Worm (Caenorhabditis elegans) whole organism, L3 larva: ENCODE measurements around the gene F53B3.6.

ENCODE experiments used
- aly-2 ChIP-seq: fragments of 150-350 bp; optimal IDR thresholded peaks from 2 replicates; lab custom pipeline; 2014; ENCODE audit warnings: missing biosample characterization, missing genetic modification characterization
- ceh-16 ChIP-seq: sonication (generic microtip); optimal IDR thresholded peaks from 2 replicates; lab custom pipeline; 2017; ENCODE audit warnings: missing biosample characterization, missing genetic modification characterization
- egl-5 ChIP-seq: fragments of 150-350 bp; optimal IDR thresholded peaks from 2 replicates; lab custom pipeline; 2017; ENCODE audit warnings: missing biosample characterization, missing genetic modification reagents, missing genetic modification characterization, inconsistent platforms
- nfya-1 ChIP-seq: sonication (generic microtip); optimal IDR thresholded peaks from 2 replicates; lab custom pipeline; 2017; ENCODE audit warnings: missing genetic modification characterization, mild to moderate bottlenecking, missing compliant biosample characterization, antibody characterized with exemption, moderate library complexity; ENCODE audit not compliant: insufficient read depth
- nhr-12 ChIP-seq: fragments of 150-350 bp; optimal IDR thresholded peaks from 2 replicates; lab custom pipeline; 2014; ENCODE audit warnings: missing biosample characterization, missing genetic modification characterization
- nhr-77 ChIP-seq: fragments of 150-350 bp; optimal IDR thresholded peaks from 2 replicates; lab custom pipeline; 2014; ENCODE audit warnings: missing biosample characterization, missing genetic modification characterization
- pha-4 ChIP-seq: fragments of 150-350 bp; optimal IDR thresholded peaks from 2 replicates; lab custom pipeline; 2014; ENCODE audit warnings: missing biosample characterization, missing genetic modification reagents, missing genetic modification characterization
- snpc-4 ChIP-seq: fragments of 150-350 bp; optimal IDR thresholded peaks from 2 replicates; lab custom pipeline; 2014; ENCODE audit warnings: missing biosample characterization, missing genetic modification characterization
- tbx-2 ChIP-seq: sonication (generic microtip); optimal IDR thresholded peaks from 2 replicates; lab custom pipeline; 2016; ENCODE audit warnings: mild to moderate bottlenecking, missing genetic modification characterization, missing compliant biosample characterization
- unc-62 ChIP-seq: fragments of 150-350 bp; sonication (generic microtip); optimal IDR thresholded peaks from 4 replicates; lab custom pipeline; 2014; ENCODE audit warnings: missing biosample characterization, missing genetic modification reagents, missing genetic modification characterization
- zag-1 ChIP-seq: fragments of 150-350 bp; optimal IDR thresholded peaks from 2 replicates; lab custom pipeline; 2014; ENCODE audit warnings: missing biosample characterization, missing genetic modification characterization
- ztf-11 ChIP-seq: fragments of 150-350 bp; optimal IDR thresholded peaks from 2 replicates; lab custom pipeline; 2014; ENCODE audit warnings: missing biosample characterization, missing genetic modification characterization

DNA sequence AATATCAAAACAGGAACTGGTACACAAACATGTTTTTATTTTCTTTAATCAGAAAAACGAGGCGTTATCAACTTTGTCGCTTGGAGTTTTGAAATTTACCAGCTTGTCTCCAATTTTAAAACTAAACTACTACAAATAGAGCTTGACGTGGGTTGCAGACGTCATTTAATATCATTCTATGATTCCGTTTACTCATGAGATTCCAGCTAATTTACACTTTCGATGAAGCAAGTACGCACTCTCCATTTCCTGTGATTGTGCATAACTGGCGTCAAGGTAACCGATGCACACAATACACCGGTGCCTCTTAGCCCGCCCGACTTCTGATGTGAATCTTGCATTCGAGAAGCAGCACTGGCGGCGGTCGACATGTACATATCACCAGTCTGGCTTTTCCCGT lies 45.1 kb upstream of the F53B3.6 start:
- TF ChIP-seq ceh-16 (no peak), ztf-11 (tag; lab: Kevin White, UChicago) (no peak), zag-1 (tag; lab: Kevin White, UChicago) (no peak), egl-5 (no peak), pha-4 (tag; lab: Kevin White, UChicago) (no peak), snpc-4 (no peak), nfya-1 (tag; lab: Kevin White, UChicago) (no peak), nhr-12 (no peak), tbx-2 (tag; lab: Kevin White, UChicago) (no peak), nhr-77 (tag; lab: Kevin White, UChicago) (no peak), aly-2 (tag; lab: Kevin White, UChicago) (no peak), unc-62 (GFP tag; lab: Kevin White, UChicago) (no peak)
